Worm (Caenorhabditis elegans) whole organism, L4 larva: ENCODE data around the gene Y11D7A.19.

Experiments used
- ceh-82 ChIP-seq: sonication (generic microtip); optimal IDR thresholded peaks from 2 replicates; lab custom pipeline; 2017; ENCODE audit warnings: missing biosample characterization, missing genetic modification characterization
- daf-8 ChIP-seq: fragments of 200-800 bp; sonication (Bioruptor generic); IDR thresholded peaks from 2 replicates; pipeline ENCODE4 v1.3.6; 2022; ENCODE audit warnings: missing genetic modification characterization, missing compliant biosample characterization
- nhr-237 ChIP-seq: sonication (generic microtip); optimal IDR thresholded peaks from 2 replicates; lab custom pipeline; 2017; ENCODE audit warnings: missing biosample characterization, missing genetic modification characterization

DNA sequence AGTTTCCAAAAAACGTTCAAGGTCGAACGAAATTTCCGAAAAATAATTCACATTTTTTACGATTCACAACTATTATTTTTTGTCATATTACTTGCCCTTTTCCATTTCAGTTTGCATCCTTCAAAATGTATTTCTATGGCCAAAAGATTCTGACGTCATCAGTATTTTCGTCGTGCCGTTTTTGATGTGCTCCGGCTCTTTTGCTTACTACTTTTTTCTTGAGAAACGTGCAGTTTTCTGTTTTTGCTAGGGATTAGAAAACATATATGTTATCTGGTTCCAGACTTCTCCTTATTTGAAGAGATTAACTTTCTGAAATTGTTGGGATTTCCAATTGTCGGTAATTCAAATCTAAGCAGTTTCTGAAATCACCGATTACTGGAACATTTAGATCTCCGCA is 50.5 kb downstream of the Y11D7A.19 start:
- TF ChIP-seq daf-8 (GFP tag; lab: Robert Waterston, UW) (no peak), nhr-237 (no peak), ceh-82 (tag; lab: Kevin White, UChicago) (no peak)
